Fruit fly (Drosophila melanogaster): ENCODE results near the gene CecC.

CecC gene

DNA sequence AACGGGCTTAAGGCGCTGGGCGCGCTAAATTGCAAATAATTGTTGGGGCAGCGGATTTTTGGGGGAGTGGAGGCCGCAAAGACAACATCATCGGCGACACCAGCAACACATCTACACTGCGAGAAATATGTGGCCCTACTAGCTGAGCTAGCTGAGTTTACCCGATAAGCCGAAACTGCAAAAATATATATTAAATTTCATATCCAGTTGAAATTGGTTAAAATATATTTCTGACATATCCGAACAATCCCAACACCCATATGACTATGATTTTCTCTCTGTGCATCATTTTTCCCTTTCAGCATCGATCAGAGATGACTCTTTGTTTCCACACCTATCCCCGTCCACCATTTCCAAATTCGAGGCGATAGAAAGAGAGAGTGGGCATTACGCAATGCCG is 26.4 kb upstream of the CecC start (continued):
- TF ChIP-seq CG11560 (tag; IDR thresholded peaks at IDR 0.05) (peak; percentile 61; the same call in 1 of the 3 replicates), z (GFP tag; IDR thresholded peaks at IDR 0.05) (no peak), Mes4 (GFP tag; optimal IDR thresholded peaks at IDR 0.05) (peak; percentile 44), wor (GFP tag; IDR thresholded peaks at IDR 0.05) (peak; percentile 64; the same call in 1 of the 2 replicates), Mad (GFP tag; optimal IDR thresholded peaks at IDR 0.05) (no peak), Fer2 (tag; optimal IDR thresholded peaks at IDR 0.05) (peak; percentile 46), E2f1 (GFP tag; IDR thresholded peaks at IDR 0.05) (peak; percentile 87), CG10543 (GFP tag; optimal IDR thresholded peaks at IDR 0.05) (no peak), CG31224 (GFP tag; IDR thresholded peaks at IDR 0.05) (peak; percentile 68), CG13424 (tag; optimal IDR thresholded peaks at IDR 0.05) (peak; percentile 76), CG17385 (GFP tag; optimal IDR thresholded peaks at IDR 0.05) (peak; percentile 71), CG7357 (GFP tag; IDR thresholded peaks at IDR 0.05) (peak; percentile 64; the same call in 2 of the 3 replicates), Doc2 (GFP tag; IDR thresholded peaks at IDR 0.05) (peak; percentile 38; the same call in 1 of the 2 replicates), pum (GFP tag; optimal IDR thresholded peaks at IDR 0.05) (peak; percentile 59), Fer1 (GFP tag; optimal IDR thresholded peaks at IDR 0.05) (peak; percentile 78), odd (GFP tag; optimal IDR thresholded peaks at IDR 0.05) (peak; percentile 60), B-H2 (GFP tag; optimal IDR thresholded peaks at IDR 0.05) (no peak), CG14965 (GFP tag; optimal IDR thresholded peaks at IDR 0.05; ENCODE audit: borderline replicate concordance) (no peak), Hsf (GFP tag; optimal IDR thresholded peaks at IDR 0.05) (peak; percentile 62), Ets65A (GFP tag) (peak; percentile 90), ac (GFP tag; optimal IDR thresholded peaks at IDR 0.05) (no peak), pros (GFP tag; optimal IDR thresholded peaks at IDR 0.05) (no peak), Trl (optimal IDR thresholded peaks at IDR 0.05) (no peak), Trl (GFP tag; optimal IDR thresholded peaks at IDR 0.05) (peak; percentile 33), grau (tag; optimal IDR thresholded peaks at IDR 0.05) (peak; percentile 67), ci (GFP tag; IDR thresholded peaks at IDR 0.05) (peak; percentile 92), CG1233 (GFP tag; optimal IDR thresholded peaks at IDR 0.05) (peak; percentile 54), CG8290 (GFP tag; optimal IDR thresholded peaks at IDR 0.05) (no peak), CG8290 (tag; optimal IDR thresholded peaks at IDR 0.05) (peak in 1 of 2 experiments; percentile 82), CG34422 (GFP tag; IDR thresholded peaks at IDR 0.05) (peak; percentile 82), bbx (GFP tag; IDR thresholded peaks at IDR 0.05; ENCODE audit: partially characterized antibody) (no peak), klu (GFP tag; IDR thresholded peaks at IDR 0.05) (peak; percentile 52), sim (GFP tag; IDR thresholded peaks at IDR 0.05) (peak; percentile 75), Elba2 (GFP tag; optimal IDR thresholded peaks at IDR 0.05) (no peak), aop (GFP tag; IDR thresholded peaks at IDR 0.05) (peak; percentile 66; the same call in 1 of the 2 replicates), gcm2 (GFP tag; optimal IDR thresholded peaks at IDR 0.05) (peak; percentile 10), esg (GFP tag; conservative IDR thresholded peaks at IDR 0.05) (peak; percentile 80), nau (GFP tag; optimal IDR thresholded peaks at IDR 0.05) (peak; percentile 60), fd102C (GFP tag; optimal IDR thresholded peaks at IDR 0.05) (no peak), CG42726 (GFP tag; IDR thresholded peaks at IDR 0.05; ENCODE audit: partially characterized antibody) (no peak), CG9797 (GFP tag; optimal IDR thresholded peaks at IDR 0.05) (no peak), zfh1 (GFP tag; IDR thresholded peaks at IDR 0.05) (peak; percentile 81), shn (GFP tag; optimal IDR thresholded peaks at IDR 0.05) (peak; percentile 5), Oaz (GFP tag; IDR thresholded peaks at IDR 0.05) (peak; percentile 43; the same call in 1 of the 2 replicates), Fer3 (tag; optimal IDR thresholded peaks at IDR 0.05) (peak; percentile 76), Hey (tag; optimal IDR thresholded peaks at IDR 0.05) (no peak), sob (GFP tag; IDR thresholded peaks at IDR 0.05) (peak; percentile 85), CG9727 (GFP tag; optimal IDR thresholded peaks at IDR 0.05) (peak; percentile 56), lola (GFP tag; optimal IDR thresholded peaks at IDR 0.05) (peak in 1 of 3 experiments; percentile 43), Hr3 (GFP tag; optimal IDR thresholded peaks at IDR 0.05) (peak; percentile 53), fd96Cb (tag; optimal IDR thresholded peaks at IDR 0.05) (peak; percentile 73), CG7839 (tag; optimal IDR thresholded peaks at IDR 0.05) (peak; percentile 77)

Measured in whole organism, embryonic.